Worm (Caenorhabditis elegans): ENCODE results near the gene srh-229.

DNA sequence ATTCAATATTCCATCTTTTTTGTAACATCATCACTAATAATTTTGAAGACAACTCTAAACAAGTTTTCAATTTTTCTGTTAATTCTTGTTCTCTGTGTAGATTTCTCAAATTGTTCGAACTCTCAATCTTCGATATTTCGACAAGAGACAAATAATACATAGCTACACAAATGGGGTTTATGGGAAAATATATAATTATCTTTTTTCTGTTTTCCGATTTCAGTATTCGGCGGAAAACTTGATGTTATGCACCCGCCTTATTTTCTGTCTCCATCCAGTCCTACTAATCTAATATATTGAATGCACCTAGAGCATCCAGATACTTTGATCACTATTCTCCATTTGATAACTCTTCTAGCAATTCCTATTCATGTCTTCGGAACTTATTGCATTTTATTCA, 34.8 kb upstream of the srh-229 start, which contains the start of gene srh-268:
- no peak for TF ChIP-seq ama-1 (optimal IDR thresholded peaks at IDR 0.05)
- no peak for TF ChIP-seq ceh-16 (tag; optimal IDR thresholded peaks at IDR 0.05)
- no peak for TF ChIP-seq nhr-28 (tag; optimal IDR thresholded peaks at IDR 0.05)
- TF ChIP-seq lin-15B (tag; optimal IDR thresholded peaks at IDR 0.05) = no peak
- TF ChIP-seq nhr-23 (tag; optimal IDR thresholded peaks at IDR 0.05) = no peak
- no peak for TF ChIP-seq snpc-4 (tag; optimal IDR thresholded peaks at IDR 0.05)
- no peak for TF ChIP-seq aly-2 (tag; optimal IDR thresholded peaks at IDR 0.05)
- TF ChIP-seq nhr-77 (tag; optimal IDR thresholded peaks at IDR 0.05) = no peak
- no peak for TF ChIP-seq elt-2 (tag; optimal IDR thresholded peaks at IDR 0.05)
